Fruit fly (Drosophila melanogaster) whole organism, wandering third instar larva: ENCODE results near the gene BRWD3.
A peak's percentile ranks its signal among the peaks of the same experiment; 100 is the strongest.

ENCODE experiments used
- Abd-B ChIP-seq: fragments of >200 bp; optimal IDR thresholded peaks from 2 replicates; lab custom pipeline; 2017; ENCODE audit warnings: missing biosample characterization, missing genetic modification characterization
- CG9705 ChIP-seq: fragments of 200-800 bp; sonication (Bioruptor generic); optimal IDR thresholded peaks from 2 replicates; lab custom pipeline; 2018; ENCODE audit warnings: missing biosample characterization, mild to moderate bottlenecking, missing genetic modification characterization
- Dfd ChIP-seq: fragments of >200 bp; optimal IDR thresholded peaks from 2 replicates; lab custom pipeline; 2017; ENCODE audit warnings: missing biosample characterization, missing genetic modification characterization
- Dif ChIP-seq: fragments of 200-275, 200-300 bp; sonication (Bioruptor generic); optimal IDR thresholded peaks from 2 replicates; lab custom pipeline; 2018; ENCODE audit warnings: missing biosample characterization, missing genetic modification characterization; ENCODE audit not compliant: partially characterized antibody
- GATAd ChIP-seq: sonication (Bioruptor generic); optimal IDR thresholded peaks from 2 replicates; lab custom pipeline; 2016; ENCODE audit warnings: missing biosample characterization, missing genetic modification characterization
- HLH106 ChIP-seq: fragments of 200-800 bp; optimal IDR thresholded peaks from 3 replicates; lab custom pipeline; 2019; ENCODE audit warnings: missing biosample characterization, mild to moderate bottlenecking, missing genetic modification characterization, moderate library complexity
- Hr78 ChIP-seq: fragments of >200 bp; optimal IDR thresholded peaks from 2 replicates; lab custom pipeline; 2017; ENCODE audit warnings: missing biosample characterization, missing genetic modification characterization
- Hr83 ChIP-seq: fragments of 200-300 bp; sonication (Bioruptor generic); optimal IDR thresholded peaks from 2 replicates; lab custom pipeline; 2016; ENCODE audit warnings: missing biosample characterization, mild to moderate bottlenecking, missing genetic modification characterization, moderate library complexity; ENCODE audit not compliant: poor library complexity, severe bottlenecking
- Jra ChIP-seq: sonication (Bioruptor generic); optimal IDR thresholded peaks from 2 replicates; lab custom pipeline; 2016; ENCODE audit warnings: missing biosample characterization, missing genetic modification characterization
- Mio ChIP-seq: sonication (Bioruptor generic); optimal IDR thresholded peaks from 2 replicates; lab custom pipeline; 2016; ENCODE audit warnings: missing biosample characterization, missing genetic modification characterization
- Myc ChIP-seq: fragments of >200 bp; optimal IDR thresholded peaks from 2 replicates; lab custom pipeline; 2017
- N ChIP-seq: fragments of >200 bp; optimal IDR thresholded peaks from 2 replicates; lab custom pipeline; 2018; ENCODE audit warnings: missing biosample characterization, missing external identifiers, missing genetic modification characterization
- OdsH ChIP-seq: fragments of 200-800 bp; sonication (Bioruptor generic); optimal IDR thresholded peaks from 2 replicates; lab custom pipeline; 2016; ENCODE audit warnings: missing biosample characterization, mild to moderate bottlenecking, missing genetic modification characterization
- Rel ChIP-seq, 2 experiments: fragments of 200-800 bp; sonication (Bioruptor generic) in 1 of 2; optimal IDR thresholded peaks; 2 replicates in 1 of 2; 3 replicates in 1 of 2; lab custom pipeline; 2016 to 2019; ENCODE audit warnings: mild to moderate bottlenecking in 2 of 2, missing biosample characterization in 2 of 2, missing genetic modification characterization in 2 of 2, moderate library complexity in 1 of 2
- Sp1 ChIP-seq: fragments of 200-800 bp; sonication (Bioruptor generic); optimal IDR thresholded peaks from 3 replicates; lab custom pipeline; 2019; ENCODE audit warnings: missing biosample characterization, mild to moderate bottlenecking, missing genetic modification characterization, moderate library complexity
- Vsx2 ChIP-seq: fragments of 200-300, 225-300 bp; sonication (Bioruptor generic); optimal IDR thresholded peaks from 2 replicates; lab custom pipeline; 2018; ENCODE audit warnings: missing biosample characterization, missing genetic modification characterization; ENCODE audit not compliant: partially characterized antibody
- br ChIP-seq: fragments of 200-800 bp; sonication (Bioruptor generic); optimal IDR thresholded peaks from 2 replicates; lab custom pipeline; 2016; ENCODE audit warnings: missing biosample characterization, missing genetic modification characterization
- ey ChIP-seq: fragments of 200-800 bp; sonication (Bioruptor generic); optimal IDR thresholded peaks from 2 replicates; lab custom pipeline; 2016; ENCODE audit warnings: missing biosample characterization, missing genetic modification characterization
- foxo ChIP-seq, 2 experiments: fragments of 200-800 bp; sonication (Bioruptor generic); optimal IDR thresholded peaks; 2 replicates in 1 of 2; 3 replicates in 1 of 2; lab custom pipeline; 2016 to 2017; ENCODE audit warnings: missing biosample characterization in 2 of 2, missing genetic modification characterization in 2 of 2
- fru ChIP-seq: fragments of 200-800 bp; sonication (Bioruptor generic); optimal IDR thresholded peaks from 3 replicates; lab custom pipeline; 2016; ENCODE audit warnings: missing biosample characterization, mild to moderate bottlenecking, missing genetic modification characterization
- h ChIP-seq: fragments of 200-800 bp; sonication (Bioruptor generic); optimal IDR thresholded peaks from 3 replicates; lab custom pipeline; 2016; ENCODE audit warnings: missing biosample characterization, mild to moderate bottlenecking, missing genetic modification characterization
- jim ChIP-seq: fragments of 175-275, 200-325 bp; sonication (Bioruptor generic); optimal IDR thresholded peaks from 2 replicates; lab custom pipeline; 2016; ENCODE audit warnings: missing biosample characterization, mild to moderate bottlenecking, missing genetic modification characterization
- lola ChIP-seq: fragments of >200 bp; optimal IDR thresholded peaks from 2 replicates; lab custom pipeline; 2017; ENCODE audit warnings: missing biosample characterization, missing genetic modification characterization
- pan ChIP-seq: fragments of >200 bp; optimal IDR thresholded peaks from 2 replicates; lab custom pipeline; 2017
- psq ChIP-seq: fragments of 200-800 bp; sonication (Bioruptor generic); optimal IDR thresholded peaks from 3 replicates; lab custom pipeline; 2017; ENCODE audit warnings: missing biosample characterization, mild to moderate bottlenecking, missing genetic modification characterization, moderate library complexity
- rgr ChIP-seq: fragments of 200-800 bp; sonication (Bioruptor generic); optimal IDR thresholded peaks from 3 replicates; lab custom pipeline; 2016; ENCODE audit warnings: missing biosample characterization, mild to moderate bottlenecking, missing genetic modification characterization
- sage ChIP-seq: fragments of 200-800 bp; sonication (Bioruptor generic); optimal IDR thresholded peaks from 2 replicates; lab custom pipeline; 2016; ENCODE audit warnings: missing biosample characterization, mild to moderate bottlenecking, missing genetic modification characterization
- sv ChIP-seq: fragments of 200-800 bp; sonication (Bioruptor generic); optimal IDR thresholded peaks from 3 replicates; lab custom pipeline; 2016; ENCODE audit warnings: missing biosample characterization, missing genetic modification characterization
- tai ChIP-seq: sonication (Bioruptor generic); optimal IDR thresholded peaks from 2 replicates; lab custom pipeline; 2016; ENCODE audit warnings: missing biosample characterization, missing genetic modification characterization
- woc ChIP-seq: sonication (Bioruptor generic); optimal IDR thresholded peaks from 2 replicates; lab custom pipeline; 2016; ENCODE audit warnings: missing biosample characterization, mild to moderate bottlenecking, missing genetic modification characterization

BRWD3 gene

dm6 chr3R:24318217-24319082, at the start of gene BRWD3, which contains the start of gene Nab2:
Gene BRWD3, plus strand, starts transcription at chr3R:24319000.
Gene Nab2, minus strand, starts transcription at chr3R:24318419.
- TF ChIP-seq psq (peak; percentile 48), HLH106 (tag; lab: Kevin White, UChicago) (peak; percentile 7), ey (peak; percentile 31), sv (GFP tag; lab: Kevin White, UChicago) (peak; percentile 28), foxo (GFP tag; optimal IDR thresholded peaks at IDR 0.05; lab: Kevin White, UChicago) (peak in 1 of 2 experiments; percentile 32), CG9705 (GFP tag; lab: Kevin White, UChicago) (peak; percentile 15), Myc (lab: Kevin White, UChicago) (peak; percentile 26), Rel (GFP tag; optimal IDR thresholded peaks at IDR 0.05; lab: Kevin White, UChicago) (no peak), Rel (tag; optimal IDR thresholded peaks at IDR 0.05; lab: Kevin White, UChicago) (no peak), br (GFP tag; lab: Kevin White, UChicago) (no peak), Hr83 (GFP tag; lab: Kevin White, UChicago) (peak; percentile 66)

DNA sequence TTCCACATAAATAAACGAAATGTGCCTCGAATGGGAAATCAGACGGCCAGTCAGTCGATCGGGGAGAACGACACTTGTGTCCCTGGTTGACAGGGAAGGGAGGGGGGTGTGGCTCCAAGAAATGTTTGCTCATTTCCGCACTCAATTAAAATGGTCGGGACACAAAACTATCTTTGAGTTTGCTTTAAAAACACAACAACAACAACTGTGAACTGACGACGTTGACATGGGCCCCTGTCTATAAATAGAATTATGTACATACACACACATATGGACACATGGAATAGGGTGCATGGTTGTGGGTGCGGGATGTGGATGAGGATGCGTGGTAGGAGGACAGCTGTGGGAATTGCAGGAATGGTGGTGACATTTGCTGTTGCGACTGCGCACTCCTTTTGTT, 48.8 kb upstream of the BRWD3 start:
- TF ChIP-seq pan (no peak), Vsx2 (no peak), CG9705 (GFP tag; lab: Kevin White, UChicago) (no peak), br (GFP tag; lab: Kevin White, UChicago) (no peak), sv (GFP tag; lab: Kevin White, UChicago) (no peak), GATAd (GFP tag; lab: Kevin White, UChicago) (no peak), Hr78 (GFP tag; lab: Kevin White, UChicago) (no peak), OdsH (GFP tag; lab: Kevin White, UChicago) (no peak), Sp1 (no peak), Abd-B (GFP tag; lab: Kevin White, UChicago) (no peak), N (GFP tag; lab: Kevin White, UChicago) (no peak), jim (no peak), rgr (no peak), ey (no peak), Myc (lab: Kevin White, UChicago) (no peak), Jra (GFP tag; lab: Kevin White, UChicago) (no peak)
- TF ChIP-seq, all 38 proteins: peak for 0

- TF ChIP-seq Vsx2 (no peak), h (GFP tag; lab: Kevin White, UChicago) (no peak), lola (GFP tag; lab: Kevin White, UChicago) (no peak), N (GFP tag; lab: Kevin White, UChicago) (no peak), Rel (GFP tag; optimal IDR thresholded peaks at IDR 0.05; lab: Kevin White, UChicago) (no peak), Rel (tag; optimal IDR thresholded peaks at IDR 0.05; lab: Kevin White, UChicago) (no peak), fru (GFP tag; lab: Kevin White, UChicago) (no peak), Dfd (no peak), rgr (no peak), Sp1 (no peak), Mio (GFP tag; lab: Kevin White, UChicago) (no peak), Hr83 (GFP tag; lab: Kevin White, UChicago) (no peak), psq (no peak), sage (GFP tag; lab: Kevin White, UChicago) (no peak)
Observed at dm6 chr3R:24270578-24270977, 48.2 kb upstream of the BRWD3 start.

DNA sequence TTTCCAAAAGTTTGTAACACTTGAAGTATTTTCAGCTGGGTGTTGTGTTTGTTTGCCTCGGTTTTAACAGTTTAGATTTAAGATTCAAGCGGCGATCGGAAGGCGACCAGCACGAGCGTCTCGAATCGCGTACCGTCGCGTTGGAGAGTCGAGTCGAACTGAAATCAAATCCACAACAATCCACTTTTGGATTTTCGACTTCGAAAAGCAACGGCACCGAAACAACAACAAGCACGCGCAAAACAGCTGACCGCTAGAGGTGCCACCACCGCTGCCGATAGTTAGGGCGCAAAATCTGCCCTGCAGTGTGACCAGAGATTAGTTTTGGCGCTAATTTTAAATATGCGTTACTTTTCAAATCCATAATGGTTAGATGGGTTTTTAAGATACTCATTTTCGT, 47.7 kb upstream of the BRWD3 start, which contains the start of gene jar:
TSS of gene jar (minus strand) at position 163 of the 400 bp plus-strand sequence.
- TF ChIP-seq OdsH (GFP tag; lab: Kevin White, UChicago) (peak; percentile 4), woc (GFP tag; lab: Kevin White, UChicago) (no peak), h (GFP tag; lab: Kevin White, UChicago) (peak; percentile 64), foxo (GFP tag; optimal IDR thresholded peaks at IDR 0.05; lab: Kevin White, UChicago) (no peak), Rel (GFP tag; optimal IDR thresholded peaks at IDR 0.05; lab: Kevin White, UChicago) (no peak), Rel (tag; optimal IDR thresholded peaks at IDR 0.05; lab: Kevin White, UChicago) (peak; percentile 85), Vsx2 (no peak), Sp1 (peak; percentile 36), rgr (peak; percentile 1), Myc (lab: Kevin White, UChicago) (peak; percentile 54), tai (GFP tag; lab: Kevin White, UChicago) (no peak), br (GFP tag; lab: Kevin White, UChicago) (peak; percentile 12), jim (peak; percentile 1), Hr83 (GFP tag; lab: Kevin White, UChicago) (peak; percentile 61), Dif (GFP tag; lab: Kevin White, UChicago) (peak; percentile 49), HLH106 (tag; lab: Kevin White, UChicago) (peak; percentile 17), Jra (GFP tag; lab: Kevin White, UChicago) (peak; percentile 57)
- TF ChIP-seq, all 38 proteins: peak for 12
